Worm (Caenorhabditis elegans) whole organism, L3 larva: ENCODE data around the gene clc-27.

Source experiments
- ceh-28 ChIP-seq: fragments of 150-350 bp; optimal IDR thresholded peaks from 2 replicates; lab custom pipeline; 2014; ENCODE audit warnings: missing biosample characterization, missing genetic modification reagents, missing genetic modification characterization
- elt-3 ChIP-seq, 3 experiments: fragments of 150-350 bp in 1 of 3; sonication (generic microtip) in 2 of 3; optimal IDR thresholded peaks; 2 replicates in 2 of 3; 4 replicates in 1 of 3; lab custom pipeline; 2014 to 2017; ENCODE audit warnings: missing biosample characterization in 3 of 3, missing genetic modification characterization in 3 of 3
- lin-15B ChIP-seq: fragments of 150-350 bp; optimal IDR thresholded peaks from 2 replicates; lab custom pipeline; 2014; ENCODE audit warnings: missing biosample characterization, missing genetic modification characterization
- zag-1 ChIP-seq: fragments of 150-350 bp; optimal IDR thresholded peaks from 2 replicates; lab custom pipeline; 2014; ENCODE audit warnings: missing biosample characterization, missing genetic modification characterization

Gene clc-27

DNA sequence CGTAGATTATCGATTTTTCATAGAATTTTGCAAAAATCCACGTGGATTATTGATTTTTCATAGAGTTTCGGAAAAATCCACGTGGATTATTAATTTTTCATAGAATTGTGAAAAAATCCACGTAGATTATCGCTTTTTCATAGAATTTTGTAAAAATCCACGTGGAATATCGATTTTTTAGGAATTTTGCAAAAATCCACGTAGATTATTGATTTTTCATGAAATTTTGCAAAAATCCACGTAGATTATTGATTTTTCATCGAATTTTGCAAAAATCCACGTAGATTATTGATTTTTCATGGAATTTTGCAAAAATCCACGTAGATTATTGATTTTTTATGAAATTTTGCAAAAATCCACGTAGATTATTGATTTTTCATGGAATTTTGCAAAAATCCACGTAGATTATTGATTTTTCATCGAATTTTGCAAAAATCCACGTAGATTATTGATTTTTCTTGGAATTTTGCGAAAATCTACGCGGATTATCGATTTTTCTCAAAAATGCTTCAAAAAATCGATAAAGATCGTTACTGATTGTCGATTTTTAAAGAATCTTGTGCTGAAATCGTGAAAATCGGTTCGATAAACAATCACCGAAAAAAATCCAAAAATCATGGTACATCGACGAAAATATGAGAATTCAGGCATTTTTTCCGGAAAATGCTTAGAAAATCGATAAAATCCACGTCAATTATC is 48.9 kb downstream of the clc-27 start:
- TF ChIP-seq ceh-28, result peak; percentile 85
- TF ChIP-seq, all 47 proteins: peak for 1; not testable (repeated sequence) for 46

DNA sequence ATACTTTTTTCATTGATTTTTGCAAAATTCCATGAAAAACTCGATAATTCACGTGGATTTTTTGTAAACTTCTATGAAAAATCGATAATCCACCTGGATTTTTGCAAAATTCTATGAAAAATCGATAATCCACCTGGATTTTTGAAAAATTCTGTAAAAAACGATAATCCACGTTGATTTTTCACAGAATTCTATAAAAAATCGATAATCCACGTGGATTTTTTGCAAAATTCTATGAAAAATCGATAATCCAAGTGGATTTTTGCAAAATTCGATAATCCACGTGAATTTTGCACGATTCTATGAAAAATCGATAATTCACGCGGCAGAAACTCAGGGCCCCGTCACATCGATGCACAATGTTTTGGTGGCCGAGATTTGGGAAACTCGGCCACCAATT is 49.9 kb downstream of the clc-27 start:
- peak; percentile 94 for TF ChIP-seq ceh-28
- no peak for TF ChIP-seq lin-15B (tag; lab: Kevin White, UChicago)
- no peak for TF ChIP-seq zag-1 (tag; lab: Kevin White, UChicago)

DNA sequence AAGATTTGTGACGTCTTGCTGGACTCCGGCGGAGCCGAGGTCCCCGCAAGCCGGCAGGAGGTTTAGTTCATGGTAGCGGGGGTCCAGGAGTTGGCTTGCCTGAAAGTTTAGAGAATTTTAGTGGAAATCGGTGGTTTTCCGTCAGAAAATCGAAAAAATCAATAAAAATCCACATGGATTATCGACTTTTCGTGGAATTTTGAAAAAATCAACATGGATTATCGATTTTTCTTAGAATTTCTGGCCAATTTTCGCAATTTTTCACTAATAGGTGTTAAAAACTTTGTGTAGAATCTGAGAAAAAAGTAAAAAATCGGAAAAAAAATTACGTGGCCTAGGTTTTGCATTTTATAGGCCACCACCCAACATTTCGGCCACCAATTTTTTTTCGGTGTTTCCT is 50.7 kb downstream of the clc-27 start:
- TF ChIP-seq elt-3 (tag; optimal IDR thresholded peaks at IDR 0.05; lab: Kevin White, UChicago) (no peak), ceh-28 (peak; percentile 57)
